Worm (Caenorhabditis elegans): ENCODE measurements around the gene polq-1.

polq-1 gene

ce11 chrIII:5763988-5764387 is 39.0 kb downstream of the polq-1 start:
- TF ChIP-seq T22C8.4 (GFP tag; IDR thresholded peaks at IDR 0.05) (no peak), flt-1 (GFP tag; IDR thresholded peaks at IDR 0.05) (no peak), klf-2 (GFP tag; conservative IDR thresholded peaks at IDR 0.05) (no peak), cog-1 (tag; optimal IDR thresholded peaks at IDR 0.05) (no peak), tab-1 (GFP tag; IDR thresholded peaks at IDR 0.05) (no peak), ztf-29 (GFP tag; IDR thresholded peaks at IDR 0.05) (no peak), ztf-23 (GFP tag; IDR thresholded peaks at IDR 0.05) (no peak), med-1 (GFP tag; optimal IDR thresholded peaks at IDR 0.05; ENCODE audit: insufficient read depth) (no peak), ref-1 (GFP tag; conservative IDR thresholded peaks at IDR 0.05) (no peak)

- TF ChIP-seq tab-1 (GFP tag; IDR thresholded peaks at IDR 0.05): no peak
- TF ChIP-seq T22C8.4 (GFP tag; IDR thresholded peaks at IDR 0.05): no peak
- TF ChIP-seq klf-2 (GFP tag; conservative IDR thresholded peaks at IDR 0.05): no peak
- TF ChIP-seq med-1 (GFP tag; optimal IDR thresholded peaks at IDR 0.05; ENCODE audit: insufficient read depth): no peak
- TF ChIP-seq cog-1 (tag; optimal IDR thresholded peaks at IDR 0.05): no peak
- no peak for TF ChIP-seq ztf-29 (GFP tag; IDR thresholded peaks at IDR 0.05)
- no peak for TF ChIP-seq ref-1 (GFP tag; conservative IDR thresholded peaks at IDR 0.05)
Measured at ce11 chrIII:5761886-5762285, 41.1 kb downstream of the polq-1 start.

ce11 chrIII:5760721-5761120 is 42.2 kb downstream of the polq-1 start:
- no peak for TF ChIP-seq ztf-23 (GFP tag; IDR thresholded peaks at IDR 0.05)
- TF ChIP-seq ref-1 (GFP tag; conservative IDR thresholded peaks at IDR 0.05): no peak

ce11 chrIII:5758519-5759099 is 44.4 kb downstream of the polq-1 start:
- TF ChIP-seq tab-1 (GFP tag; IDR thresholded peaks at IDR 0.05) (no peak), cog-1 (tag; optimal IDR thresholded peaks at IDR 0.05) (no peak), med-1 (GFP tag; optimal IDR thresholded peaks at IDR 0.05; ENCODE audit: insufficient read depth) (no peak), ref-1 (GFP tag; conservative IDR thresholded peaks at IDR 0.05) (no peak), flt-1 (GFP tag; IDR thresholded peaks at IDR 0.05) (no peak), ztf-23 (GFP tag; IDR thresholded peaks at IDR 0.05) (no peak), ztf-29 (GFP tag; IDR thresholded peaks at IDR 0.05) (no peak), klf-2 (GFP tag; conservative IDR thresholded peaks at IDR 0.05) (no peak), T22C8.4 (GFP tag; IDR thresholded peaks at IDR 0.05) (no peak)

DNA sequence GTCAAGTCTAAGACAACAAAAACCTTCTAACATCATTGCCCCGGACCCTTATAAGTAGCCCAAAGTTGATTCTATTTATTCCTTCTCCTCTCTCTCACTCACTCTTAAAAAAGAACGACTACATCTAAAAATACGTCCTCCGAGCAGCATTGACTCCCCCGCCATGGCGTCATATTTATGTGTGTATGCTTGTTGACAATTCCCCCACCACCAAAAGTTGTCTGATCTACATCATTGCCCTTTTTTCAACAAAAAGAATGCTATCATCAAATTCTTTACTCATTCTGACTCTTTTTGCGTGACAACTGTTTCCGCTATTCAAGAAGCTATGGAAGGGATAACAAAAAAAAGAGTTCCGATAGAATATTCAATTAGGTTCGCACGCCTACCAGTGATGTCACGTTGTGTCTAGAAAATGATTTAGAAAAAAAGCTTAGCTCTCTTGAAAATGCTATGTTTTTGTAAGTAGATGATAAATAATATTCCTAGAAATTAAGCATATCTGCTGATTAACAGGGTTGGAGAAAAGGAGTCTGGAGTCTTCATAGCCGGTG is 45.4 kb downstream of the polq-1 start:
- no peak for TF ChIP-seq cog-1 (tag; optimal IDR thresholded peaks at IDR 0.05)
- no peak for TF ChIP-seq med-1 (GFP tag; optimal IDR thresholded peaks at IDR 0.05; ENCODE audit: insufficient read depth)
- TF ChIP-seq flt-1 (GFP tag; IDR thresholded peaks at IDR 0.05): no peak
- no peak for TF ChIP-seq klf-2 (GFP tag; conservative IDR thresholded peaks at IDR 0.05)
- TF ChIP-seq tab-1 (GFP tag; IDR thresholded peaks at IDR 0.05): no peak
- TF ChIP-seq T22C8.4 (GFP tag; IDR thresholded peaks at IDR 0.05): no peak
- TF ChIP-seq ref-1 (GFP tag; conservative IDR thresholded peaks at IDR 0.05): no peak
- no peak for TF ChIP-seq ztf-23 (GFP tag; IDR thresholded peaks at IDR 0.05)
- no peak for TF ChIP-seq ztf-29 (GFP tag; IDR thresholded peaks at IDR 0.05)

ce11 chrIII:5755204-5755603 is 47.8 kb downstream of the polq-1 start, which contains the start of gene ida-1:
Gene ida-1, plus strand, starts transcription at chrIII:5755539.
- no peak for TF ChIP-seq med-1 (GFP tag; optimal IDR thresholded peaks at IDR 0.05; ENCODE audit: insufficient read depth)
- no peak for TF ChIP-seq flt-1 (GFP tag; IDR thresholded peaks at IDR 0.05)
- peak; percentile 32; the same call in 1 of the 2 replicates for TF ChIP-seq T22C8.4 (GFP tag; IDR thresholded peaks at IDR 0.05)
- no peak for TF ChIP-seq tab-1 (GFP tag; IDR thresholded peaks at IDR 0.05)

ce11 chrIII:5750503-5750902 is 52.5 kb downstream of the polq-1 start:
- TF ChIP-seq med-1 (GFP tag; optimal IDR thresholded peaks at IDR 0.05; ENCODE audit: insufficient read depth) (no peak), tab-1 (GFP tag; IDR thresholded peaks at IDR 0.05) (no peak), T22C8.4 (GFP tag; IDR thresholded peaks at IDR 0.05) (no peak), cog-1 (tag; optimal IDR thresholded peaks at IDR 0.05) (no peak), flt-1 (GFP tag; IDR thresholded peaks at IDR 0.05) (no peak), ref-1 (GFP tag; conservative IDR thresholded peaks at IDR 0.05) (no peak), klf-2 (GFP tag; conservative IDR thresholded peaks at IDR 0.05) (no peak)

- TF ChIP-seq med-1 (GFP tag; optimal IDR thresholded peaks at IDR 0.05; ENCODE audit: insufficient read depth): no peak
- TF ChIP-seq klf-2 (GFP tag; conservative IDR thresholded peaks at IDR 0.05): no peak
- no peak for TF ChIP-seq ztf-23 (GFP tag; IDR thresholded peaks at IDR 0.05)
- TF ChIP-seq tab-1 (GFP tag; IDR thresholded peaks at IDR 0.05): no peak
- no peak for TF ChIP-seq cog-1 (tag; optimal IDR thresholded peaks at IDR 0.05)
- TF ChIP-seq flt-1 (GFP tag; IDR thresholded peaks at IDR 0.05): no peak
- TF ChIP-seq ref-1 (GFP tag; conservative IDR thresholded peaks at IDR 0.05): no peak
- no peak for TF ChIP-seq ztf-29 (GFP tag; IDR thresholded peaks at IDR 0.05)
- no peak for TF ChIP-seq T22C8.4 (GFP tag; IDR thresholded peaks at IDR 0.05)
Measured at ce11 chrIII:5748360-5748759, 54.6 kb downstream of the polq-1 start.

ce11 chrIII:5747185-5747584 is 55.8 kb downstream of the polq-1 start, which contains the start of gene B0244.4:
Gene B0244.4, plus strand, starts transcription at chrIII:5747485.
- TF ChIP-seq cog-1 (tag; optimal IDR thresholded peaks at IDR 0.05) (no peak), ztf-29 (GFP tag; IDR thresholded peaks at IDR 0.05) (no peak), klf-2 (GFP tag; conservative IDR thresholded peaks at IDR 0.05) (no peak), med-1 (GFP tag; optimal IDR thresholded peaks at IDR 0.05; ENCODE audit: insufficient read depth) (no peak), T22C8.4 (GFP tag; IDR thresholded peaks at IDR 0.05) (no peak), ref-1 (GFP tag; conservative IDR thresholded peaks at IDR 0.05) (no peak), tab-1 (GFP tag; IDR thresholded peaks at IDR 0.05) (no peak), flt-1 (GFP tag; IDR thresholded peaks at IDR 0.05) (no peak), ztf-23 (GFP tag; IDR thresholded peaks at IDR 0.05) (no peak)

DNA sequence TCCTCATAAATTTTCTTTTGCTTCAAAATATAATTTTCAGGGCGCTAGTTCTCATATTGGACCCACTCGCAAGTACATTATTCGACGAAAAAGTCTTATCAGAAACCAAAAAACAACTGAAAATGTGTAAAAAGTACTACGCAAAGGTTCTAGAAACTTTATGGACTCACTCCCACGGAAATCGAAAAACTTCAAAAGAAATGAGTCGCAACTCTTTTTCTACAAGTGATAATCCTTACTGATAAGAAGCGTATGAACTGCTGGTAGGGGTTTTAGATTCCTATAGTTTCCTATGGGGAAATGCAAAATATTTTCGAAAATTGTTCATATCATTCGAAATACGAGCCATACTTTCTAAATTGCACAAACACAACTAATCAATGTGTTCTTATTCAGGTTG is 58.4 kb downstream of the polq-1 start, which contains the start of gene B0244.5:
Gene B0244.5, plus strand, starts transcription at position 301 of the 400 bp plus-strand sequence.
- TF ChIP-seq ztf-23 (GFP tag; IDR thresholded peaks at IDR 0.05) (no peak), cog-1 (tag; optimal IDR thresholded peaks at IDR 0.05) (no peak), flt-1 (GFP tag; IDR thresholded peaks at IDR 0.05) (no peak), T22C8.4 (GFP tag; IDR thresholded peaks at IDR 0.05) (no peak), tab-1 (GFP tag; IDR thresholded peaks at IDR 0.05) (no peak), ref-1 (GFP tag; conservative IDR thresholded peaks at IDR 0.05) (no peak), med-1 (GFP tag; optimal IDR thresholded peaks at IDR 0.05; ENCODE audit: insufficient read depth) (no peak), ztf-29 (GFP tag; IDR thresholded peaks at IDR 0.05) (no peak), klf-2 (GFP tag; conservative IDR thresholded peaks at IDR 0.05) (no peak)
